Worm (Caenorhabditis elegans): ENCODE data around the gene tsp-11.
"Not testable (repeated sequence)": the region's sequence is repeated elsewhere in the genome, so short reads cannot be mapped to it uniquely, and the experiment has no call there.

ce11 chrX:9203468-9203867, 40.5 kb downstream of the tsp-11 start, which contains the start of gene crb-3:
- TF ChIP-seq ama-1 (optimal IDR thresholded peaks at IDR 0.05); tra-4 (tag; optimal IDR thresholded peaks at IDR 0.05); hnd-1 (tag; optimal IDR thresholded peaks at IDR 0.05); ceh-13 (GFP tag; optimal IDR thresholded peaks at IDR 0.05); hmg-4 (GFP tag; optimal IDR thresholded peaks at IDR 0.05); B0310.2 (tag; optimal IDR thresholded peaks at IDR 0.05); flt-1 (GFP tag; IDR thresholded peaks at IDR 0.05): not testable (repeated sequence)
